Fruit fly (Drosophila melanogaster) whole organism, embryonic: ENCODE data around the gene RpL4.
A peak's percentile ranks its signal among the peaks of the same experiment; 100 is the strongest.

Experiments used
- CG9437 ChIP-seq: fragments of 200-800 bp; sonication (Bioruptor generic); optimal IDR thresholded peaks from 2 replicates; lab custom pipeline; 2018; ENCODE audit warnings: missing biosample characterization, mild to moderate bottlenecking, missing genetic modification characterization
- Oli ChIP-seq: fragments of 200-800 bp; sonication (Bioruptor generic); optimal IDR thresholded peaks from 2 replicates; lab custom pipeline; 2018; ENCODE audit warnings: missing biosample characterization, mild to moderate bottlenecking, missing genetic modification characterization, moderate library complexity
- eyg ChIP-seq: fragments of 200-800 bp; sonication (Bioruptor generic); optimal IDR thresholded peaks from 3 replicates; lab custom pipeline; 2016; ENCODE audit warnings: missing biosample characterization, missing genetic modification characterization
- lilli ChIP-seq: fragments of 200-800 bp; sonication (Bioruptor generic); optimal IDR thresholded peaks from 3 replicates; lab custom pipeline; 2016; ENCODE audit warnings: missing biosample characterization, missing genetic modification characterization
- slbo ChIP-seq: fragments of 200-800 bp; sonication (Bioruptor generic); IDR thresholded peaks from 2 replicates; pipeline ENCODE4 v1.3.6; 2022; ENCODE audit warnings: missing biosample characterization, missing genetic modification characterization
- unpg ChIP-seq: fragments of 200-800 bp; sonication (Bioruptor generic); optimal IDR thresholded peaks from 3 replicates; lab custom pipeline; 2018; ENCODE audit warnings: missing biosample characterization, mild to moderate bottlenecking, missing genetic modification characterization, moderate library complexity

- TF ChIP-seq unpg (GFP tag; lab: Kevin White, UChicago) (peak; percentile 59), eyg (no peak), CG9437 (GFP tag; lab: Kevin White, UChicago) (peak; percentile 31), slbo (GFP tag; lab: Robert Waterston, UW) (peak; percentile 86), Oli (tag; lab: Kevin White, UChicago) (peak; percentile 62), lilli (peak; percentile 66)
Observed at dm6 chr3R:27948421-27948906, 25.8 kb downstream of the RpL4 start, which contains the start of gene Gp93.
